Fruit fly (Drosophila melanogaster) whole organism, embryonic: ENCODE measurements around the gene Nazo.
A peak's percentile ranks its signal among the peaks of the same experiment; 100 is the strongest.

Source experiments
- Atf-2 ChIP-seq: fragments of 200-800 bp; sonication (Bioruptor generic); optimal IDR thresholded peaks from 2 replicates; lab custom pipeline; 2016; ENCODE audit warnings: missing biosample characterization, missing genetic modification characterization
- BEAF-32 ChIP-seq: fragments of 200-800 bp; sonication (Bioruptor generic); optimal IDR thresholded peaks from 3 replicates; lab custom pipeline; 2017; ENCODE audit warnings: missing biosample characterization, missing genetic modification characterization, mild to moderate bottlenecking, moderate library complexity, missing genetic modification reagents
- Blimp-1 ChIP-seq: fragments of 200-800 bp; sonication (Bioruptor generic); optimal IDR thresholded peaks from 3 replicates; lab custom pipeline; 2018; ENCODE audit warnings: missing biosample characterization, missing genetic modification characterization, mild to moderate bottlenecking, moderate library complexity, missing genetic modification reagents
- CG10147 ChIP-seq: fragments of 200-800 bp; sonication (Bioruptor generic); optimal IDR thresholded peaks from 2 replicates; lab custom pipeline; 2019; ENCODE audit warnings: missing biosample characterization, mild to moderate bottlenecking, missing genetic modification characterization, moderate library complexity
- CG10321 ChIP-seq: fragments of 200-800 bp; sonication (Bioruptor generic); IDR thresholded peaks from 2 replicates; pipeline ENCODE4 v1.3.6; 2022; ENCODE audit warnings: missing biosample characterization, missing genetic modification characterization
- CG11504 ChIP-seq: fragments of 200-800 bp; sonication (Bioruptor generic); optimal IDR thresholded peaks from 3 replicates; lab custom pipeline; 2019; ENCODE audit warnings: missing biosample characterization, mild to moderate bottlenecking, missing genetic modification characterization, moderate library complexity
- CG12104 ChIP-seq: fragments of 200-800 bp; sonication (Bioruptor generic); optimal IDR thresholded peaks from 3 replicates; lab custom pipeline; 2016; ENCODE audit warnings: missing biosample characterization, missing genetic modification characterization
- CG1233 ChIP-seq: fragments of 200-800 bp; sonication (Bioruptor generic); optimal IDR thresholded peaks from 4 replicates; lab custom pipeline; 2018; ENCODE audit warnings: missing biosample characterization, mild to moderate bottlenecking, missing genetic modification characterization
- CG12744 ChIP-seq: fragments of 200-800 bp; sonication (Bioruptor generic); optimal IDR thresholded peaks from 2 replicates; lab custom pipeline; 2016; ENCODE audit warnings: missing biosample characterization, missing genetic modification characterization
- CG14710 ChIP-seq: fragments of 200-800 bp; sonication (Bioruptor generic); optimal IDR thresholded peaks from 3 replicates; lab custom pipeline; 2019; ENCODE audit warnings: missing biosample characterization, mild to moderate bottlenecking, missing genetic modification characterization, moderate library complexity
- CG15073 ChIP-seq: fragments of 200-800 bp; sonication (Bioruptor generic); optimal IDR thresholded peaks from 2 replicates; lab custom pipeline; 2016; ENCODE audit warnings: missing biosample characterization, missing genetic modification characterization
- CG15696 ChIP-seq: fragments of 200-800 bp; sonication (Bioruptor generic); optimal IDR thresholded peaks from 2 replicates; lab custom pipeline; 2019; ENCODE audit warnings: missing biosample characterization, mild to moderate bottlenecking, missing genetic modification characterization, moderate library complexity
- CG17385 ChIP-seq: fragments of 200-800 bp; sonication (Bioruptor generic); optimal IDR thresholded peaks from 3 replicates; lab custom pipeline; 2018; ENCODE audit warnings: missing biosample characterization, mild to moderate bottlenecking, missing genetic modification characterization
- CG17802 ChIP-seq: fragments of 200-800 bp; sonication (Bioruptor generic); optimal IDR thresholded peaks from 2 replicates; lab custom pipeline; 2018; ENCODE audit warnings: missing biosample characterization, mild to moderate bottlenecking, missing genetic modification characterization, moderate library complexity
- CG18764 ChIP-seq: fragments of 200-800 bp; sonication (Bioruptor generic); optimal IDR thresholded peaks from 3 replicates; lab custom pipeline; 2016; ENCODE audit warnings: missing biosample characterization, missing genetic modification characterization
- CG31388 ChIP-seq: fragments of 200-800 bp; sonication (Bioruptor generic); optimal IDR thresholded peaks from 2 replicates; lab custom pipeline; 2016; ENCODE audit warnings: missing biosample characterization, missing genetic modification characterization
- CG33213 ChIP-seq: fragments of 200-800 bp; sonication (Bioruptor generic); optimal IDR thresholded peaks from 3 replicates; lab custom pipeline; 2016; ENCODE audit warnings: missing biosample characterization, missing genetic modification characterization
- CG3838 ChIP-seq: fragments of 200-800 bp; sonication (Bioruptor generic); optimal IDR thresholded peaks from 3 replicates; lab custom pipeline; 2016; ENCODE audit warnings: missing biosample characterization, missing genetic modification characterization
- CG4730 ChIP-seq: fragments of 200-800 bp; sonication (Bioruptor generic); IDR thresholded peaks from 2 replicates; pipeline ENCODE4 v1.3.6; 2022; ENCODE audit warnings: missing biosample characterization, missing genetic modification characterization
- CG9727 ChIP-seq: fragments of 200-800 bp; sonication (Bioruptor generic); optimal IDR thresholded peaks from 3 replicates; lab custom pipeline; 2017; ENCODE audit warnings: missing biosample characterization, mild to moderate bottlenecking, missing genetic modification characterization
- D ChIP-seq, 2 experiments: fragments of 200-800 bp in 1 of 2; fragments of >200 bp in 1 of 2; sonication (Bioruptor generic) in 1 of 2; optimal IDR thresholded peaks; 2 replicates in 1 of 2; 3 replicates in 1 of 2; lab custom pipeline; 2017; ENCODE audit warnings: mild to moderate bottlenecking in 1 of 2, missing biosample characterization in 1 of 2, missing genetic modification characterization in 1 of 2, missing genetic modification reagents in 1 of 2
- D19A ChIP-seq: fragments of 200-800 bp; optimal IDR thresholded peaks from 3 replicates; lab custom pipeline; 2019; ENCODE audit warnings: missing biosample characterization, mild to moderate bottlenecking, missing genetic modification characterization, moderate library complexity
- GATAe ChIP-seq: fragments of 200-800 bp; sonication (Bioruptor generic); conservative IDR thresholded peaks from 2 replicates; pipeline ENCODE4 v1.3.6; 2022; ENCODE audit warnings: missing biosample characterization, missing genetic modification characterization
- Kr ChIP-seq: fragments of 200-800 bp; sonication (Bioruptor generic); optimal IDR thresholded peaks from 2 replicates; lab custom pipeline; 2017; ENCODE audit warnings: missing biosample characterization, mild to moderate bottlenecking, missing genetic modification characterization
- Neu2 ChIP-seq: fragments of 200-800 bp; sonication (Bioruptor generic); optimal IDR thresholded peaks from 3 replicates; lab custom pipeline; 2016; ENCODE audit warnings: missing biosample characterization, missing genetic modification characterization, borderline replicate concordance
- Nf-YC ChIP-seq: fragments of 200-800 bp; optimal IDR thresholded peaks from 3 replicates; lab custom pipeline; 2019; ENCODE audit warnings: missing biosample characterization, mild to moderate bottlenecking, missing genetic modification characterization, moderate library complexity
- Side ChIP-seq: fragments of 200-800 bp; sonication (Bioruptor generic); optimal IDR thresholded peaks from 2 replicates; lab custom pipeline; 2016; ENCODE audit warnings: missing biosample characterization, missing genetic modification characterization
- Sin3A ChIP-seq: fragments of >200 bp; optimal IDR thresholded peaks from 2 replicates; lab custom pipeline; 2018
- Stat92E ChIP-seq, 3 experiments: fragments of >200 bp in 2 of 3; fragments of 200-800 bp in 1 of 3; sonication (Bioruptor generic) in 1 of 3; optimal IDR thresholded peaks; 2 replicates each; lab custom pipeline; 2017 to 2019; ENCODE audit warnings: missing biosample characterization in 3 of 3, missing genetic modification characterization in 3 of 3, mild to moderate bottlenecking in 1 of 3, moderate library complexity in 1 of 3
- ash1 ChIP-seq: fragments of 200-800 bp; sonication (Bioruptor generic); optimal IDR thresholded peaks from 2 replicates; lab custom pipeline; 2018; ENCODE audit warnings: missing biosample characterization, mild to moderate bottlenecking, missing genetic modification characterization
- btn ChIP-seq: fragments of 200-800 bp; sonication (Bioruptor generic); optimal IDR thresholded peaks from 2 replicates; lab custom pipeline; 2016; ENCODE audit warnings: missing biosample characterization, missing genetic modification characterization
- cas ChIP-seq: fragments of 200-800 bp; sonication (Bioruptor generic); IDR thresholded peaks from 2 replicates; pipeline ENCODE4 v1.3.6; 2022; ENCODE audit warnings: missing biosample characterization, missing genetic modification characterization
- corto ChIP-seq: fragments of 200-800 bp; sonication (Bioruptor generic); optimal IDR thresholded peaks from 2 replicates; lab custom pipeline; 2016; ENCODE audit warnings: missing biosample characterization, mild to moderate bottlenecking, missing genetic modification characterization, moderate library complexity
- dm ChIP-seq: fragments of 200-800 bp; sonication (Bioruptor generic); optimal IDR thresholded peaks from 3 replicates; lab custom pipeline; 2016; ENCODE audit warnings: missing biosample characterization, missing genetic modification characterization
- gce ChIP-seq: fragments of 200-800 bp; sonication (Bioruptor generic); IDR thresholded peaks from 3 replicates; pipeline ENCODE4 v1.3.6; 2022; ENCODE audit warnings: missing biosample characterization, missing genetic modification characterization
- h ChIP-seq: fragments of >200 bp; optimal IDR thresholded peaks from 2 replicates; lab custom pipeline; 2017
- jing ChIP-seq: fragments of 200-800 bp; sonication (Bioruptor generic); optimal IDR thresholded peaks from 2 replicates; lab custom pipeline; 2018; ENCODE audit warnings: missing biosample characterization, mild to moderate bottlenecking, missing genetic modification characterization
- kay ChIP-seq: fragments of 200-800 bp; sonication (Bioruptor generic); optimal IDR thresholded peaks from 2 replicates; lab custom pipeline; 2016; ENCODE audit warnings: missing biosample characterization, missing genetic modification characterization
- lab ChIP-seq: fragments of 200-800 bp; sonication (Bioruptor generic); optimal IDR thresholded peaks from 3 replicates; lab custom pipeline; 2017; ENCODE audit warnings: missing biosample characterization, missing genetic modification characterization, mild to moderate bottlenecking, moderate library complexity, missing genetic modification reagents
- mam ChIP-seq: fragments of 200-800 bp; sonication (Bioruptor generic); optimal IDR thresholded peaks from 3 replicates; lab custom pipeline; 2016; ENCODE audit warnings: missing biosample characterization, missing genetic modification characterization
- sens-2 ChIP-seq: fragments of 200-800 bp; sonication (Bioruptor generic); IDR thresholded peaks from 2 replicates; pipeline ENCODE4 v1.3.6; 2022; ENCODE audit warnings: missing biosample characterization, missing genetic modification characterization
- seq ChIP-seq: fragments of 200-800 bp; sonication (Bioruptor generic); IDR thresholded peaks from 2 replicates; pipeline ENCODE4 v1.3.6; 2022; ENCODE audit warnings: missing biosample characterization, missing genetic modification characterization
- sna ChIP-seq: fragments of 200-800 bp; sonication (Bioruptor generic); IDR thresholded peaks from 2 replicates; pipeline ENCODE4 v1.3.6; 2022; ENCODE audit warnings: missing biosample characterization, missing genetic modification characterization; ENCODE audit not compliant: partially characterized antibody
- tin ChIP-seq: fragments of 200-800 bp; sonication (Bioruptor generic); optimal IDR thresholded peaks from 3 replicates; lab custom pipeline; 2016; ENCODE audit warnings: missing biosample characterization, missing genetic modification characterization
- tna ChIP-seq: fragments of 200-800 bp; sonication (Bioruptor generic); IDR thresholded peaks from 2 replicates; pipeline ENCODE4 v1.3.6; 2022; ENCODE audit warnings: missing biosample characterization, missing genetic modification characterization; ENCODE audit not compliant: partially characterized antibody
- ttk ChIP-seq: fragments of 200-800 bp; sonication (Bioruptor generic); IDR thresholded peaks from 2 replicates; pipeline ENCODE4 v2.1.2; 2022; ENCODE audit warnings: missing biosample characterization, missing genetic modification characterization
- twi ChIP-seq: fragments of 200-800 bp; optimal IDR thresholded peaks from 2 replicates; lab custom pipeline; 2019; ENCODE audit warnings: missing biosample characterization, mild to moderate bottlenecking, missing genetic modification characterization, moderate library complexity
- tx ChIP-seq: fragments of 200-800 bp; sonication (Bioruptor generic); optimal IDR thresholded peaks from 2 replicates; lab custom pipeline; 2016; ENCODE audit warnings: missing biosample characterization, missing genetic modification characterization
- vvl ChIP-seq: fragments of 200-800 bp; sonication (Bioruptor generic); IDR thresholded peaks from 2 replicates; pipeline ENCODE4 v1.3.6; 2022; ENCODE audit warnings: missing biosample characterization, missing genetic modification characterization

Nazo gene

DNA sequence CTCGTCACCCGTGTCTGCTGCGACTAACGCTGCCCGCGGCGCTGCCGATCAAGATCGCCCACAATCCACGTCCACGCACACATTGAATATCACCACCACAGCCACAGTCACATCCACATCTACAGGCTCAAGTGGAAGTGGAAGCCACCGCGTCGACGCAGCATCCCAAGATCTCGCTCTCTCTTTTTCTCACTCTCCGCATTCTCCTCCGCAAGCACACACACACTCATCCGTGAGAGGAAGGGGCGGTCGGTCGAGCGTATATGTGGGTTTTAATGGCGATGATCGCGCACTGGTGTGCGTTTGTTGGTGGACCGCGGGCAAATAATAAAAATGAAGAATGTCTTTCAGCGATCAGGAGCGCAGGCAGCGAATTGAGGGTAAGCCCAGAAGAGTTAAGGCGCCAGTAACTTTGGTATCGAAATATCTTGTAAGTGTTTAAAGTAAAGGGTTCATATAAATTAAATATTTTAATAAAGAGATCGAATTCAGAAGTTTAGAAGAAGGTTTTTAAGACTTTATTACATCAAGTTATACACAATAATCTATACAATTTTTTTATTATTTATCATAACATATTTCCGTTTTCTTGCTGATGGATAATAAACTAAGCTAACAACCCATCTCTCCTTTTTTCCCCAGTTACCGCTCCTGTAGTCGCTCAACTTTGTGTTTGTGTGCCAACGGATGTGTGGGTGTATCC is 46.2 kb downstream of the Nazo start, which contains the start of gene Poxm (continued):
- TF ChIP-seq Blimp-1 (GFP tag; lab: Kevin White, UChicago) = peak; percentile 87
- TF ChIP-seq CG12744 (GFP tag; lab: Kevin White, UChicago) = no peak
- TF ChIP-seq Nf-YC = peak; percentile 94
- peak; percentile 87 for TF ChIP-seq CG12104 (GFP tag; lab: Kevin White, UChicago)
- peak; percentile 3 for TF ChIP-seq CG3838 (GFP tag; lab: Kevin White, UChicago)
- no peak for TF ChIP-seq sna (GFP tag; lab: Robert Waterston, UW)
- peak; percentile 39 for TF ChIP-seq btn (GFP tag; lab: Kevin White, UChicago)
- TF ChIP-seq kay = peak; percentile 74
- TF ChIP-seq D19A = peak; percentile 89
- peak; percentile 64; the same call in 1 of the 2 replicates for TF ChIP-seq cas (GFP tag; lab: Robert Waterston, UW)
- peak; percentile 60 for TF ChIP-seq mam
- peak; percentile 0 for TF ChIP-seq corto (GFP tag; lab: Kevin White, UChicago)
- peak; percentile 64 for TF ChIP-seq CG17802 (tag; lab: Kevin White, UChicago)
- peak; percentile 68 for TF ChIP-seq Atf-2 (GFP tag; lab: Kevin White, UChicago)
- no peak for TF ChIP-seq tna (GFP tag; lab: Robert Waterston, UW)
- TF ChIP-seq sens-2 (GFP tag; lab: Robert Waterston, UW) = no peak; the same call in 1 of the 2 replicates
- peak; percentile 89 for TF ChIP-seq tin (GFP tag; lab: Kevin White, UChicago)
- TF ChIP-seq Stat92E (GFP tag; optimal IDR thresholded peaks at IDR 0.05; lab: Kevin White, UChicago) = peak in 1 of 3 experiments; percentile 88
- TF ChIP-seq CG18764 (GFP tag; lab: Kevin White, UChicago) = peak; percentile 73
- 0 out of 2 replicates have a peak, but pooled peaks have one; percentile 28 for TF ChIP-seq CG10321 (GFP tag; lab: Robert Waterston, UW)
- peak; percentile 85 for TF ChIP-seq CG10147 (GFP tag; lab: Kevin White, UChicago)
- peak; percentile 94 for TF ChIP-seq CG15696 (tag; lab: Kevin White, UChicago)
- TF ChIP-seq CG17385 (GFP tag; lab: Kevin White, UChicago) = peak; percentile 82
- peak; percentile 58 for TF ChIP-seq jing (GFP tag; lab: Kevin White, UChicago)
- TF ChIP-seq Side (GFP tag; lab: Kevin White, UChicago) = peak; percentile 54
- peak; percentile 96 for TF ChIP-seq CG9727 (GFP tag; lab: Kevin White, UChicago)
- TF ChIP-seq ttk (GFP tag; lab: Robert Waterston, UW) = peak; percentile 80
- peak; percentile 36 for TF ChIP-seq Kr
- peak; percentile 57 for TF ChIP-seq dm (GFP tag; lab: Kevin White, UChicago)
- TF ChIP-seq gce = peak; percentile 72; the same call in 2 of the 3 replicates
- no peak for TF ChIP-seq Sin3A (lab: Kevin White, UChicago)
- peak; percentile 5 for TF ChIP-seq BEAF-32 (GFP tag; lab: Kevin White, UChicago)
- TF ChIP-seq h (lab: Kevin White, UChicago) = no peak
- TF ChIP-seq twi (tag; lab: Kevin White, UChicago) = peak; percentile 90
- TF ChIP-seq tx (GFP tag; lab: Kevin White, UChicago) = peak; percentile 35
- TF ChIP-seq ash1 (GFP tag; lab: Kevin White, UChicago) = no peak
- peak; percentile 72 for TF ChIP-seq CG15073 (GFP tag; lab: Kevin White, UChicago)
- TF ChIP-seq CG33213 (GFP tag; lab: Kevin White, UChicago) = peak; percentile 21
- TF ChIP-seq CG11504 (tag; lab: Kevin White, UChicago) = peak; percentile 93
- peak; percentile 95 for TF ChIP-seq CG14710 (tag; lab: Kevin White, UChicago)
- TF ChIP-seq GATAe = no peak
- peak; percentile 77 for TF ChIP-seq lab (GFP tag; lab: Kevin White, UChicago)
- peak; percentile 78 for TF ChIP-seq seq (GFP tag; lab: Robert Waterston, UW)
- peak; percentile 89 for TF ChIP-seq CG1233 (GFP tag; lab: Kevin White, UChicago)
- peak; percentile 83 for TF ChIP-seq CG31388 (GFP tag; lab: Kevin White, UChicago)
- TF ChIP-seq vvl (GFP tag; lab: Robert Waterston, UW) = peak; percentile 89
- no peak for TF ChIP-seq Neu2 (GFP tag; lab: Kevin White, UChicago)
- no peak for TF ChIP-seq D (optimal IDR thresholded peaks at IDR 0.05; lab: Kevin White, UChicago)
- TF ChIP-seq D (GFP tag; optimal IDR thresholded peaks at IDR 0.05; lab: Kevin White, UChicago) = peak; percentile 96
- TF ChIP-seq CG4730 = peak; percentile 82
